Fruit fly (Drosophila melanogaster) whole organism, wandering third instar larva: Measurements from ENCODE around the gene APC4.
A peak's percentile ranks its signal among the peaks of the same experiment; 100 is the strongest.

ENCODE experiments used
- Abd-B ChIP-seq: fragments of >200 bp; optimal IDR thresholded peaks from 2 replicates; lab custom pipeline; 2017; ENCODE audit warnings: missing biosample characterization, missing genetic modification characterization
- CG32264 ChIP-seq: fragments of 200-800 bp; sonication (Bioruptor generic); optimal IDR thresholded peaks from 2 replicates; lab custom pipeline; 2016; ENCODE audit warnings: missing biosample characterization, missing genetic modification characterization
- CG9705 ChIP-seq: fragments of 200-800 bp; sonication (Bioruptor generic); optimal IDR thresholded peaks from 2 replicates; lab custom pipeline; 2018; ENCODE audit warnings: missing biosample characterization, mild to moderate bottlenecking, missing genetic modification characterization
- CrebA ChIP-seq: fragments of 200-800 bp; sonication (Bioruptor generic); optimal IDR thresholded peaks from 2 replicates; lab custom pipeline; 2016; ENCODE audit warnings: missing biosample characterization, mild to moderate bottlenecking, missing genetic modification characterization, borderline replicate concordance
- Dfd ChIP-seq: fragments of >200 bp; optimal IDR thresholded peaks from 2 replicates; lab custom pipeline; 2017; ENCODE audit warnings: missing biosample characterization, missing genetic modification characterization
- Dif ChIP-seq: fragments of 200-275, 200-300 bp; sonication (Bioruptor generic); optimal IDR thresholded peaks from 2 replicates; lab custom pipeline; 2018; ENCODE audit warnings: missing biosample characterization, missing genetic modification characterization; ENCODE audit not compliant: partially characterized antibody
- GATAd ChIP-seq: sonication (Bioruptor generic); optimal IDR thresholded peaks from 2 replicates; lab custom pipeline; 2016; ENCODE audit warnings: missing biosample characterization, missing genetic modification characterization
- HLH106 ChIP-seq: fragments of 200-800 bp; optimal IDR thresholded peaks from 3 replicates; lab custom pipeline; 2019; ENCODE audit warnings: missing biosample characterization, mild to moderate bottlenecking, missing genetic modification characterization, moderate library complexity
- Hnf4 ChIP-seq: fragments of 200-800 bp; sonication (Bioruptor generic); optimal IDR thresholded peaks from 2 replicates; lab custom pipeline; 2016; ENCODE audit warnings: missing biosample characterization, mild to moderate bottlenecking, missing genetic modification characterization
- Hr78 ChIP-seq: fragments of >200 bp; optimal IDR thresholded peaks from 2 replicates; lab custom pipeline; 2017; ENCODE audit warnings: missing biosample characterization, missing genetic modification characterization
- Hr83 ChIP-seq: fragments of 200-300 bp; sonication (Bioruptor generic); optimal IDR thresholded peaks from 2 replicates; lab custom pipeline; 2016; ENCODE audit warnings: missing biosample characterization, mild to moderate bottlenecking, missing genetic modification characterization, moderate library complexity; ENCODE audit not compliant: poor library complexity, severe bottlenecking
- Jra ChIP-seq: sonication (Bioruptor generic); optimal IDR thresholded peaks from 2 replicates; lab custom pipeline; 2016; ENCODE audit warnings: missing biosample characterization, missing genetic modification characterization
- Mio ChIP-seq: sonication (Bioruptor generic); optimal IDR thresholded peaks from 2 replicates; lab custom pipeline; 2016; ENCODE audit warnings: missing biosample characterization, missing genetic modification characterization
- Myc ChIP-seq: fragments of >200 bp; optimal IDR thresholded peaks from 2 replicates; lab custom pipeline; 2017
- N ChIP-seq: fragments of >200 bp; optimal IDR thresholded peaks from 2 replicates; lab custom pipeline; 2018; ENCODE audit warnings: missing biosample characterization, missing external identifiers, missing genetic modification characterization
- OdsH ChIP-seq: fragments of 200-800 bp; sonication (Bioruptor generic); optimal IDR thresholded peaks from 2 replicates; lab custom pipeline; 2016; ENCODE audit warnings: missing biosample characterization, mild to moderate bottlenecking, missing genetic modification characterization
- Rel ChIP-seq, 2 experiments: fragments of 200-800 bp; sonication (Bioruptor generic) in 1 of 2; optimal IDR thresholded peaks; 2 replicates in 1 of 2; 3 replicates in 1 of 2; lab custom pipeline; 2016 to 2019; ENCODE audit warnings: mild to moderate bottlenecking in 2 of 2, missing biosample characterization in 2 of 2, missing genetic modification characterization in 2 of 2, moderate library complexity in 1 of 2
- Sp1 ChIP-seq: fragments of 200-800 bp; sonication (Bioruptor generic); optimal IDR thresholded peaks from 3 replicates; lab custom pipeline; 2019; ENCODE audit warnings: missing biosample characterization, mild to moderate bottlenecking, missing genetic modification characterization, moderate library complexity
- Vsx2 ChIP-seq: fragments of 200-300, 225-300 bp; sonication (Bioruptor generic); optimal IDR thresholded peaks from 2 replicates; lab custom pipeline; 2018; ENCODE audit warnings: missing biosample characterization, missing genetic modification characterization; ENCODE audit not compliant: partially characterized antibody
- br ChIP-seq: fragments of 200-800 bp; sonication (Bioruptor generic); optimal IDR thresholded peaks from 2 replicates; lab custom pipeline; 2016; ENCODE audit warnings: missing biosample characterization, missing genetic modification characterization
- brk ChIP-seq: fragments of 200-800 bp; sonication (Bioruptor generic); optimal IDR thresholded peaks from 2 replicates; lab custom pipeline; 2016; ENCODE audit warnings: missing biosample characterization, mild to moderate bottlenecking, missing genetic modification characterization
- dl ChIP-seq, 2 experiments: fragments of 175-275, 200-275 bp in 1 of 2; fragments of 200-275 bp in 1 of 2; sonication (Bioruptor generic); optimal IDR thresholded peaks; lab custom pipeline; 2018; ENCODE audit warnings: mild to moderate bottlenecking in 2 of 2, missing biosample characterization in 2 of 2, missing genetic modification characterization in 2 of 2, moderate library complexity in 2 of 2; ENCODE audit not compliant: partially characterized antibody in 2 of 2, insufficient read depth in 1 of 2
- dmrt93B ChIP-seq: fragments of 200-800 bp; sonication (Bioruptor generic); optimal IDR thresholded peaks from 2 replicates; lab custom pipeline; 2018; ENCODE audit warnings: missing biosample characterization, mild to moderate bottlenecking, missing genetic modification characterization
- dsf ChIP-seq: sonication (Bioruptor generic); optimal IDR thresholded peaks from 2 replicates; lab custom pipeline; 2016; ENCODE audit warnings: missing biosample characterization, missing genetic modification characterization, borderline replicate concordance
- ey ChIP-seq: fragments of 200-800 bp; sonication (Bioruptor generic); optimal IDR thresholded peaks from 2 replicates; lab custom pipeline; 2016; ENCODE audit warnings: missing biosample characterization, missing genetic modification characterization
- foxo ChIP-seq, 2 experiments: fragments of 200-800 bp; sonication (Bioruptor generic); optimal IDR thresholded peaks; 2 replicates in 1 of 2; 3 replicates in 1 of 2; lab custom pipeline; 2016 to 2017; ENCODE audit warnings: missing biosample characterization in 2 of 2, missing genetic modification characterization in 2 of 2
- fru ChIP-seq: fragments of 200-800 bp; sonication (Bioruptor generic); optimal IDR thresholded peaks from 3 replicates; lab custom pipeline; 2016; ENCODE audit warnings: missing biosample characterization, mild to moderate bottlenecking, missing genetic modification characterization
- h ChIP-seq: fragments of 200-800 bp; sonication (Bioruptor generic); optimal IDR thresholded peaks from 3 replicates; lab custom pipeline; 2016; ENCODE audit warnings: missing biosample characterization, mild to moderate bottlenecking, missing genetic modification characterization
- jim ChIP-seq: fragments of 175-275, 200-325 bp; sonication (Bioruptor generic); optimal IDR thresholded peaks from 2 replicates; lab custom pipeline; 2016; ENCODE audit warnings: missing biosample characterization, mild to moderate bottlenecking, missing genetic modification characterization
- lola ChIP-seq: fragments of >200 bp; optimal IDR thresholded peaks from 2 replicates; lab custom pipeline; 2017; ENCODE audit warnings: missing biosample characterization, missing genetic modification characterization
- pan ChIP-seq: fragments of >200 bp; optimal IDR thresholded peaks from 2 replicates; lab custom pipeline; 2017
- psq ChIP-seq: fragments of 200-800 bp; sonication (Bioruptor generic); optimal IDR thresholded peaks from 3 replicates; lab custom pipeline; 2017; ENCODE audit warnings: missing biosample characterization, mild to moderate bottlenecking, missing genetic modification characterization, moderate library complexity
- rgr ChIP-seq: fragments of 200-800 bp; sonication (Bioruptor generic); optimal IDR thresholded peaks from 3 replicates; lab custom pipeline; 2016; ENCODE audit warnings: missing biosample characterization, mild to moderate bottlenecking, missing genetic modification characterization
- sage ChIP-seq: fragments of 200-800 bp; sonication (Bioruptor generic); optimal IDR thresholded peaks from 2 replicates; lab custom pipeline; 2016; ENCODE audit warnings: missing biosample characterization, mild to moderate bottlenecking, missing genetic modification characterization
- sv ChIP-seq: fragments of 200-800 bp; sonication (Bioruptor generic); optimal IDR thresholded peaks from 3 replicates; lab custom pipeline; 2016; ENCODE audit warnings: missing biosample characterization, missing genetic modification characterization
- tai ChIP-seq: sonication (Bioruptor generic); optimal IDR thresholded peaks from 2 replicates; lab custom pipeline; 2016; ENCODE audit warnings: missing biosample characterization, missing genetic modification characterization
- usp ChIP-seq: fragments of >200 bp; optimal IDR thresholded peaks from 2 replicates; lab custom pipeline; 2017; ENCODE audit warnings: missing biosample characterization, missing genetic modification characterization
- woc ChIP-seq: sonication (Bioruptor generic); optimal IDR thresholded peaks from 2 replicates; lab custom pipeline; 2016; ENCODE audit warnings: missing biosample characterization, mild to moderate bottlenecking, missing genetic modification characterization

APC4 gene

DNA sequence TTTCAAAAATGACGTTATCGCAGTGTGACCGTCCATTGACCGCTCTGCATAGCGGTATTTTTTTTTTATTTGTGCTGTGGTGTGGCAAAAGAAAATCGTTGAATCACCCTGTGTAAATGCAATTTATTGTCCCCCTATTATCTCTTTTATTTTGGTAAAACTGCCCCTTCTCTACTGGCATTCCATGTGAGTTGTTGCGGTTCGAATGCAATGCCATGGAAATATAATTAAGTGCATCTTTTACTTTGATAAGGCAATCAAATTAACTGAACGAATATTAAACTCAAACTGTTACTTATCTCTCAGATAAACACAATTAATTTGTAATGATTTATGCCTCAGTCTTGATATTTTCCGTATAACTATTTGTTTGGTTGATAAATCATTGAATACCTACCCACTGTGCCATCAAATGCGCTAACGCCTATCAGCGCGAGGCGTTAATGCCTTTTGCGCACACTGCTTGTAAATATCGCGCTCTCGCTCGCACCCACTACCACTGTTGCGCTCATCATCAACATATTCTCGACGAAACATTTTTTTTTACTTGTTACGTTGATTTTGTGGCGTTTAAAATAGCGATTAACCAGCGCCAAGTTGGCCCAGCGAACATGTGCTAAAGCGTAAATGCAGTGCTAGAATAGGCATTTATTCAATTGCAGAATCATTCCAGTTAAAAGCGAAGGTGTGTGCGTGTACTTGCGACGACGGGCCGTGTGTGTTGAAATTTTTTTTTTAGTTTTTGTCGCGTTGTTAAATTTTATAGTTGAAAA is 26.5 kb downstream of the APC4 start:
- TF ChIP-seq dsf: no peak
- TF ChIP-seq woc: peak; percentile 68
- no peak for TF ChIP-seq N (GFP tag; lab: Kevin White, UChicago)
- no peak for TF ChIP-seq Dif (GFP tag; lab: Kevin White, UChicago)
- TF ChIP-seq OdsH (GFP tag; lab: Kevin White, UChicago): peak; percentile 28
- TF ChIP-seq br (GFP tag; lab: Kevin White, UChicago): no peak
- TF ChIP-seq Sp1: peak; percentile 19
- TF ChIP-seq Jra: no peak
- TF ChIP-seq sage (GFP tag; lab: Kevin White, UChicago): no peak
- peak; percentile 8 for TF ChIP-seq CG9705 (GFP tag; lab: Kevin White, UChicago)
- TF ChIP-seq GATAd (GFP tag; lab: Kevin White, UChicago): no peak
- peak in 1 of 2 experiments; percentile 37 for TF ChIP-seq foxo (GFP tag; optimal IDR thresholded peaks at IDR 0.05; lab: Kevin White, UChicago)
- no peak for TF ChIP-seq pan
- TF ChIP-seq Dfd: no peak
- TF ChIP-seq Abd-B (GFP tag; lab: Kevin White, UChicago): no peak
- TF ChIP-seq Mio (GFP tag; lab: Kevin White, UChicago): no peak
- TF ChIP-seq Vsx2 (GFP tag; lab: Kevin White, UChicago): no peak
- TF ChIP-seq Rel (GFP tag; optimal IDR thresholded peaks at IDR 0.05; lab: Kevin White, UChicago): no peak
- TF ChIP-seq Rel (tag; optimal IDR thresholded peaks at IDR 0.05; lab: Kevin White, UChicago): no peak
- peak; percentile 25 for TF ChIP-seq ey (GFP tag; lab: Kevin White, UChicago)
- TF ChIP-seq lola (GFP tag; lab: Kevin White, UChicago): no peak
- TF ChIP-seq Hnf4: no peak
- TF ChIP-seq psq (GFP tag; lab: Kevin White, UChicago): peak; percentile 21
- no peak for TF ChIP-seq Myc
- TF ChIP-seq dmrt93B (GFP tag; lab: Kevin White, UChicago): no peak
- TF ChIP-seq dl (GFP tag; optimal IDR thresholded peaks at IDR 0.05; lab: Kevin White, UChicago; ENCODE audit: insufficient read depth in 1 of 2, partially characterized antibody in 2 of 2): no peak
- TF ChIP-seq brk: no peak
- no peak for TF ChIP-seq tai (GFP tag; lab: Kevin White, UChicago)
- TF ChIP-seq h (GFP tag; lab: Kevin White, UChicago): peak; percentile 7
- TF ChIP-seq Hr78 (GFP tag; lab: Kevin White, UChicago): no peak
- TF ChIP-seq fru (GFP tag; lab: Kevin White, UChicago): peak; percentile 29
- peak; percentile 21 for TF ChIP-seq rgr
- TF ChIP-seq sv (GFP tag; lab: Kevin White, UChicago): no peak
- peak; percentile 17 for TF ChIP-seq Hr83 (GFP tag; lab: Kevin White, UChicago)
- no peak for TF ChIP-seq usp (GFP tag; lab: Kevin White, UChicago)
- peak; percentile 58 for TF ChIP-seq HLH106 (tag; lab: Kevin White, UChicago)
- TF ChIP-seq CrebA (GFP tag; lab: Kevin White, UChicago): no peak
- TF ChIP-seq jim (GFP tag; lab: Kevin White, UChicago): no peak
- no peak for TF ChIP-seq CG32264 (GFP tag; lab: Kevin White, UChicago)

DNA sequence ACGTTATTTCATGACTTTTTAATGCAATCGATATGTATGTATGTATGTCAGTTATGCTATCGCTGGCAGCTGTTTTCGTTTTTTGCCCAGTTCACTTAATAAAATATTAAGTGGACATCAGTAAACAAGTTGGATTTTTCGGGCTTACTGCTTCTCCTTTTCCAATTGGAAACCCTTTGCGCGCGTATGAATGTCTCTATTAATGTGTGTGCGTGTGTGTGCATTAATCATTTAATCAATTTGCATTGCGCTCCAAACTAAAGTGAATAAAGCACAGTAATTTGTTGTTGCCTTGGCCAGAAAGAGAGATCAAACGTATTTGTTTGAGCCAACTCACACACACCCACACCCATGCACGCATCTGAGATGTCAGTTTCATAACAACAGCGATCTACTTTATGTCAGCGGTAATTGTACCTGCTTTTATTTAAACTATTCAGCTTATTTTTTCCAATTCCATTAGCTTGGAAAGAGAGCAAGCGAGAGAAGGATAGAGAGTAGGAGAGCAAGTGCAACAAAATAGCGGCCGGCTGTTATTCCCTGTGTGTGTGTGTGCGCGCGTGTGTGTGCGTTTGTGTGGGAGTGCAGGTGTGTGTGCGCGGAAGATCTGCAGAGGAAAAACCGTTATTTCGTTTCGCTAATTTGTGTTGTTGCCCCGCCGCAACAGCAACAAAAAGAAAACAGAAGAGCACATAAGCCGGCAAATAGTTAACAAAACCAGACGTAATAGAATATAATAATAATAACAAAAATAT is 27.6 kb downstream of the APC4 start:
- TF ChIP-seq tai (GFP tag; lab: Kevin White, UChicago): no peak
- no peak for TF ChIP-seq Dif (GFP tag; lab: Kevin White, UChicago)
- no peak for TF ChIP-seq br (GFP tag; lab: Kevin White, UChicago)
- no peak for TF ChIP-seq brk
- TF ChIP-seq sv (GFP tag; lab: Kevin White, UChicago): no peak
- TF ChIP-seq Dfd: peak; percentile 85
- TF ChIP-seq, all 38 proteins: peak for 1
